Fruit fly (Drosophila melanogaster): ENCODE measurements around the gene CG3062.

Gene CG3062

dm6 chrX:4599897-4600469, 44.7 kb downstream of the CG3062 start:
- TF ChIP-seq vri (GFP tag; optimal IDR thresholded peaks at IDR 0.05) (no peak), CG31627 (GFP tag; optimal IDR thresholded peaks at IDR 0.05) (no peak), CG15336 (GFP tag; IDR thresholded peaks at IDR 0.05) (no peak), CG10631 (GFP tag; optimal IDR thresholded peaks at IDR 0.05) (no peak)

- TF ChIP-seq CG8119 (GFP tag; IDR thresholded peaks at IDR 0.05) (no peak), CG6808 (GFP tag; optimal IDR thresholded peaks at IDR 0.05) (peak; percentile 23), CG11294 (GFP tag; IDR thresholded peaks at IDR 0.05) (no peak), CG34406 (GFP tag; optimal IDR thresholded peaks at IDR 0.05) (no peak), Hr4 (GFP tag; optimal IDR thresholded peaks at IDR 0.05) (no peak), CG3032 (tag; optimal IDR thresholded peaks at IDR 0.05) (no peak), Hr38 (GFP tag; optimal IDR thresholded peaks at IDR 0.05) (no peak), CG7368 (GFP tag; optimal IDR thresholded peaks at IDR 0.05) (no peak), eg (GFP tag; IDR thresholded peaks at IDR 0.05) (no peak), CG11902 (GFP tag; optimal IDR thresholded peaks at IDR 0.05) (no peak), ss (GFP tag; optimal IDR thresholded peaks at IDR 0.05) (peak; percentile 28 to 64), CG10669 (GFP tag; optimal IDR thresholded peaks at IDR 0.05) (no peak), svp (GFP tag) (peak; percentile 77), fd85E (GFP tag; optimal IDR thresholded peaks at IDR 0.05) (no peak), Hr39 (GFP tag; optimal IDR thresholded peaks at IDR 0.05) (no peak), Gug (GFP tag; IDR thresholded peaks at IDR 0.05) (no peak), cyc (GFP tag; optimal IDR thresholded peaks at IDR 0.05) (no peak), pdm3 (GFP tag; optimal IDR thresholded peaks at IDR 0.05) (no peak), dac (GFP tag; optimal IDR thresholded peaks at IDR 0.05) (no peak), CG8319 (GFP tag; optimal IDR thresholded peaks at IDR 0.05) (no peak), CG32006 (GFP tag; optimal IDR thresholded peaks at IDR 0.05) (no peak), achi (GFP tag; optimal IDR thresholded peaks at IDR 0.05) (no peak), fd59A (GFP tag; optimal IDR thresholded peaks at IDR 0.05) (no peak), CG6854 (GFP tag; optimal IDR thresholded peaks at IDR 0.05) (no peak), CG6163 (GFP tag; IDR thresholded peaks at IDR 0.05) (0 out of 3 replicates have a peak, but pooled peaks have one; percentile 37), Eip78C (GFP tag) (peak; percentile 32), CG15336 (GFP tag; IDR thresholded peaks at IDR 0.05) (0 out of 2 replicates have a peak, but pooled peaks have one; percentile 16), CG11762 (GFP tag; optimal IDR thresholded peaks at IDR 0.05; ENCODE audit: insufficient read depth) (no peak), OdsH (GFP tag; optimal IDR thresholded peaks at IDR 0.05) (no peak), Sox102F (GFP tag; optimal IDR thresholded peaks at IDR 0.05) (no peak), CG3919 (GFP tag; optimal IDR thresholded peaks at IDR 0.05) (no peak), CG6276 (GFP tag; optimal IDR thresholded peaks at IDR 0.05) (no peak), CG8632 (GFP tag; optimal IDR thresholded peaks at IDR 0.05) (no peak), CG9139 (GFP tag; optimal IDR thresholded peaks at IDR 0.05) (no peak), Ets21C (GFP tag; optimal IDR thresholded peaks at IDR 0.05) (no peak), net (GFP tag; optimal IDR thresholded peaks at IDR 0.05) (no peak), CG6792 (GFP tag; optimal IDR thresholded peaks at IDR 0.05) (no peak), fkh (GFP tag; optimal IDR thresholded peaks at IDR 0.05) (peak; percentile 79), CG1621 (tag; optimal IDR thresholded peaks at IDR 0.05) (peak; percentile 7), salr (GFP tag; optimal IDR thresholded peaks at IDR 0.05) (no peak), Sox15 (GFP tag; optimal IDR thresholded peaks at IDR 0.05) (no peak), Ets96B (tag; optimal IDR thresholded peaks at IDR 0.05) (no peak), lz (GFP tag; optimal IDR thresholded peaks at IDR 0.05) (no peak)
These were observed 48.0 kb downstream of the CG3062 start for dm6 chrX:4596467-4597183.

All from whole organism, prepupa.